Fruit fly (Drosophila melanogaster) whole organism, prepupa: ENCODE measurements around the gene X11Lbeta.

Source experiments
- Blimp-1 ChIP-seq: fragments of 200-800 bp; sonication (Bioruptor generic); optimal IDR thresholded peaks from 3 replicates; lab custom pipeline; 2017; ENCODE audit warnings: missing biosample characterization, missing genetic modification characterization, mild to moderate bottlenecking, moderate library complexity, missing genetic modification reagents
- CG10631 ChIP-seq: fragments of 200-800 bp; sonication (Bioruptor generic); optimal IDR thresholded peaks from 2 replicates; lab custom pipeline; 2016; ENCODE audit warnings: missing biosample characterization, missing genetic modification characterization
- CG10669 ChIP-seq: fragments of 200-800 bp; sonication (Bioruptor generic); optimal IDR thresholded peaks from 3 replicates; lab custom pipeline; 2018; ENCODE audit warnings: missing biosample characterization, mild to moderate bottlenecking, missing genetic modification characterization, moderate library complexity
- CG11294 ChIP-seq: fragments of 200-800 bp; sonication (Bioruptor generic); IDR thresholded peaks from 2 replicates; pipeline ENCODE4 v1.3.6; 2022; ENCODE audit warnings: missing biosample characterization, missing genetic modification characterization
- CG11762 ChIP-seq: fragments of 200-800 bp; sonication (Bioruptor generic); optimal IDR thresholded peaks from 3 replicates; lab custom pipeline; 2016; ENCODE audit warnings: missing biosample characterization, missing genetic modification characterization; ENCODE audit not compliant: insufficient read depth
- CG11902 ChIP-seq: fragments of 200-800 bp; sonication (Bioruptor generic); optimal IDR thresholded peaks from 3 replicates; lab custom pipeline; 2016; ENCODE audit warnings: missing biosample characterization, missing genetic modification characterization
- CG15336 ChIP-seq: fragments of 200-800 bp; sonication (Bioruptor generic); IDR thresholded peaks from 2 replicates; pipeline ENCODE4 v1.3.6; 2022; ENCODE audit warnings: missing biosample characterization, missing genetic modification characterization
- CG1621 ChIP-seq: fragments of 200-800 bp; sonication (Bioruptor generic); optimal IDR thresholded peaks from 3 replicates; lab custom pipeline; 2018; ENCODE audit warnings: missing biosample characterization, mild to moderate bottlenecking, missing genetic modification characterization
- CG16779 ChIP-seq: fragments of 200-800 bp; sonication (Bioruptor generic); optimal IDR thresholded peaks from 3 replicates; lab custom pipeline; 2017; ENCODE audit warnings: missing biosample characterization, mild to moderate bottlenecking, missing genetic modification characterization
- CG3032 ChIP-seq: fragments of 200-800 bp; optimal IDR thresholded peaks from 2 replicates; lab custom pipeline; 2019; ENCODE audit warnings: missing biosample characterization, mild to moderate bottlenecking, missing genetic modification characterization, moderate library complexity
- CG31627 ChIP-seq: fragments of 200-800 bp; sonication (Bioruptor generic); optimal IDR thresholded peaks from 3 replicates; lab custom pipeline; 2016; ENCODE audit warnings: missing biosample characterization, missing genetic modification characterization
- CG32006 ChIP-seq: fragments of 200-800 bp; sonication (Bioruptor generic); optimal IDR thresholded peaks from 3 replicates; lab custom pipeline; 2017; ENCODE audit warnings: missing biosample characterization, mild to moderate bottlenecking, missing genetic modification characterization
- CG4318 ChIP-seq: fragments of 200-800 bp; sonication (Bioruptor generic); optimal IDR thresholded peaks from 3 replicates; lab custom pipeline; 2017; ENCODE audit warnings: missing biosample characterization, mild to moderate bottlenecking, missing genetic modification characterization
- CG6276 ChIP-seq: fragments of 200-800 bp; sonication (Bioruptor generic); optimal IDR thresholded peaks from 2 replicates; lab custom pipeline; 2017; ENCODE audit warnings: missing biosample characterization, mild to moderate bottlenecking, missing genetic modification characterization
- CG6792 ChIP-seq: fragments of 200-800 bp; sonication (Bioruptor generic); optimal IDR thresholded peaks from 3 replicates; lab custom pipeline; 2016; ENCODE audit warnings: missing biosample characterization, missing genetic modification characterization
- CG6808 ChIP-seq: fragments of 200-800 bp; sonication (Bioruptor generic); optimal IDR thresholded peaks from 3 replicates; lab custom pipeline; 2017; ENCODE audit warnings: missing biosample characterization, missing genetic modification characterization, mild to moderate bottlenecking, moderate library complexity, missing genetic modification reagents
- CG6854 ChIP-seq: fragments of 200-800 bp; sonication (Bioruptor generic); optimal IDR thresholded peaks from 2 replicates; lab custom pipeline; 2017; ENCODE audit warnings: missing biosample characterization, mild to moderate bottlenecking, missing genetic modification characterization
- CG7368 ChIP-seq: fragments of 200-800 bp; sonication (Bioruptor generic); optimal IDR thresholded peaks from 3 replicates; lab custom pipeline; 2016; ENCODE audit warnings: missing biosample characterization, missing genetic modification characterization
- CG8319 ChIP-seq: fragments of 200-800 bp; sonication (Bioruptor generic); optimal IDR thresholded peaks from 3 replicates; lab custom pipeline; 2016; ENCODE audit warnings: missing biosample characterization, missing genetic modification characterization
- CG8632 ChIP-seq: fragments of 200-800 bp; sonication (Bioruptor generic); optimal IDR thresholded peaks from 3 replicates; lab custom pipeline; 2016; ENCODE audit warnings: missing biosample characterization, missing genetic modification characterization
- CG9139 ChIP-seq: fragments of 200-800 bp; sonication (Bioruptor generic); optimal IDR thresholded peaks from 3 replicates; lab custom pipeline; 2017; ENCODE audit warnings: missing biosample characterization, mild to moderate bottlenecking, missing genetic modification characterization
- Eip78C ChIP-seq: fragments of 200-800 bp; sonication (Bioruptor generic); peaks from one replicate; lab custom pipeline; 2016; ENCODE audit warnings: missing biosample characterization, missing genetic modification characterization
- Eip93F ChIP-seq: fragments of 200-800 bp; sonication (Bioruptor generic); optimal IDR thresholded peaks from 2 replicates; lab custom pipeline; 2016; ENCODE audit warnings: missing biosample characterization, mild to moderate bottlenecking, missing genetic modification characterization
- Ets21C ChIP-seq: fragments of 200-800 bp; sonication (Bioruptor generic); optimal IDR thresholded peaks from 3 replicates; lab custom pipeline; 2016; ENCODE audit warnings: missing biosample characterization, missing genetic modification characterization
- Gug ChIP-seq: fragments of 200-800 bp; sonication (Bioruptor generic); IDR thresholded peaks from 2 replicates; pipeline ENCODE4 v1.3.6; 2022; ENCODE audit warnings: missing biosample characterization, missing genetic modification characterization
- Hr39 ChIP-seq: fragments of 200-800 bp; sonication (Bioruptor generic); optimal IDR thresholded peaks from 2 replicates; lab custom pipeline; 2016; ENCODE audit warnings: missing biosample characterization, missing genetic modification characterization
- Lpt ChIP-seq: fragments of 200-800 bp; sonication (Bioruptor generic); optimal IDR thresholded peaks from 3 replicates; lab custom pipeline; 2016; ENCODE audit warnings: missing biosample characterization, missing genetic modification characterization
- Met ChIP-seq: fragments of 200-800 bp; sonication (Bioruptor generic); optimal IDR thresholded peaks from 3 replicates; lab custom pipeline; 2016; ENCODE audit warnings: missing biosample characterization, missing genetic modification characterization
- OdsH ChIP-seq: fragments of 200-800 bp; sonication (Bioruptor generic); optimal IDR thresholded peaks from 3 replicates; lab custom pipeline; 2016; ENCODE audit warnings: missing biosample characterization, missing genetic modification characterization
- Smox ChIP-seq: fragments of 200-800 bp; sonication (Bioruptor generic); optimal IDR thresholded peaks from 3 replicates; lab custom pipeline; 2016; ENCODE audit warnings: missing biosample characterization, missing genetic modification characterization
- Sox14 ChIP-seq: fragments of 200-800 bp; sonication (Bioruptor generic); optimal IDR thresholded peaks from 3 replicates; lab custom pipeline; 2016; ENCODE audit warnings: missing biosample characterization, missing genetic modification characterization
- Sox15 ChIP-seq: fragments of 200-800 bp; sonication (Bioruptor generic); optimal IDR thresholded peaks from 3 replicates; lab custom pipeline; 2016; ENCODE audit warnings: missing biosample characterization, missing genetic modification characterization
- cyc ChIP-seq: fragments of 200-800 bp; sonication (Bioruptor generic); optimal IDR thresholded peaks from 3 replicates; lab custom pipeline; 2016; ENCODE audit warnings: missing biosample characterization, missing genetic modification characterization
- dac ChIP-seq: fragments of 200-800 bp; sonication (Bioruptor generic); optimal IDR thresholded peaks from 2 replicates; lab custom pipeline; 2017; ENCODE audit warnings: missing biosample characterization, mild to moderate bottlenecking, missing genetic modification characterization
- eg ChIP-seq: fragments of 200-800 bp; sonication (Bioruptor generic); IDR thresholded peaks from 3 replicates; pipeline ENCODE4 v1.3.6; 2022; ENCODE audit warnings: missing biosample characterization, missing genetic modification characterization
- esn ChIP-seq: fragments of 200-800 bp; sonication (Bioruptor generic); optimal IDR thresholded peaks from 2 replicates; lab custom pipeline; 2016; ENCODE audit warnings: missing biosample characterization, mild to moderate bottlenecking, missing genetic modification characterization, moderate library complexity
- fd59A ChIP-seq: fragments of 200-800 bp; sonication (Bioruptor generic); optimal IDR thresholded peaks from 2 replicates; lab custom pipeline; 2017; ENCODE audit warnings: missing biosample characterization, mild to moderate bottlenecking, missing genetic modification characterization, missing genetic modification reagents
- lz ChIP-seq: fragments of 200-800 bp; sonication (Bioruptor generic); optimal IDR thresholded peaks from 3 replicates; lab custom pipeline; 2016; ENCODE audit warnings: missing biosample characterization, missing genetic modification characterization
- pdm3 ChIP-seq: fragments of 200-800 bp; sonication (Bioruptor generic); optimal IDR thresholded peaks from 3 replicates; lab custom pipeline; 2016; ENCODE audit warnings: missing biosample characterization, missing genetic modification characterization
- salr ChIP-seq, 2 experiments: fragments of 200-800 bp; sonication (Bioruptor generic); optimal IDR thresholded peaks; 3 replicates each; lab custom pipeline; 2016 to 2018; ENCODE audit warnings: missing biosample characterization in 2 of 2, missing genetic modification characterization in 2 of 2, mild to moderate bottlenecking in 1 of 2
- spab ChIP-seq: fragments of 200-800 bp; sonication (Bioruptor generic); optimal IDR thresholded peaks from 2 replicates; lab custom pipeline; 2017; ENCODE audit warnings: missing biosample characterization, mild to moderate bottlenecking, missing genetic modification characterization, missing genetic modification reagents
- svp ChIP-seq: fragments of 200-800 bp; sonication (Bioruptor generic); peaks from one replicate; lab custom pipeline; 2016; ENCODE audit warnings: missing biosample characterization, missing genetic modification characterization
- topi ChIP-seq: fragments of 200-800 bp; sonication (Bioruptor generic); optimal IDR thresholded peaks from 3 replicates; lab custom pipeline; 2016; ENCODE audit warnings: missing biosample characterization, missing genetic modification characterization
- vri ChIP-seq: fragments of 200-800 bp; sonication (Bioruptor generic); optimal IDR thresholded peaks from 3 replicates; lab custom pipeline; 2016; ENCODE audit warnings: missing biosample characterization, mild to moderate bottlenecking, missing genetic modification characterization

X11Lbeta gene

dm6 chrX:10585158-10585634 is 42.3 kb upstream of the X11Lbeta start, which contains the start of gene spri (continued):
- peak; percentile 9 for TF ChIP-seq Sox14 (GFP tag; lab: Kevin White, UChicago)
- no peak for TF ChIP-seq Met (GFP tag; lab: Kevin White, UChicago)
- peak; percentile 62 for TF ChIP-seq CG15336 (GFP tag; lab: Robert Waterston, UW)
- 0 out of 2 replicates have a peak, but pooled peaks have one; percentile 36 for TF ChIP-seq Gug
- TF ChIP-seq Blimp-1 (GFP tag; lab: Kevin White, UChicago), result no peak
- TF ChIP-seq fd59A (GFP tag; lab: Kevin White, UChicago), result no peak
- peak; percentile 12 for TF ChIP-seq pdm3 (GFP tag; lab: Kevin White, UChicago)
- peak; percentile 70 for TF ChIP-seq CG6808 (GFP tag; lab: Kevin White, UChicago)
- TF ChIP-seq CG8319 (GFP tag; lab: Kevin White, UChicago), result peak; percentile 14
- no peak for TF ChIP-seq Hr39 (GFP tag; lab: Kevin White, UChicago)
- TF ChIP-seq dac (GFP tag; lab: Kevin White, UChicago), result no peak
- peak; percentile 41 for TF ChIP-seq CG6854 (GFP tag; lab: Kevin White, UChicago)
- TF ChIP-seq CG10669 (GFP tag; lab: Kevin White, UChicago), result peak; percentile 29
- TF ChIP-seq CG32006 (GFP tag; lab: Kevin White, UChicago), result no peak

- TF ChIP-seq CG4318 (no peak), CG11902 (GFP tag; lab: Kevin White, UChicago) (no peak), OdsH (GFP tag; lab: Kevin White, UChicago) (no peak), CG10631 (no peak), CG1621 (tag; lab: Kevin White, UChicago) (no peak), CG15336 (GFP tag; lab: Robert Waterston, UW) (no peak), pdm3 (GFP tag; lab: Kevin White, UChicago) (no peak), CG32006 (GFP tag; lab: Kevin White, UChicago) (no peak), Lpt (GFP tag; lab: Kevin White, UChicago) (no peak), CG8632 (GFP tag; lab: Kevin White, UChicago) (no peak), Gug (no peak), Sox15 (GFP tag; lab: Kevin White, UChicago) (no peak), spab (GFP tag; lab: Kevin White, UChicago) (no peak)
These were observed 41.4 kb upstream of the X11Lbeta start for dm6 chrX:10586173-10586572.

- TF ChIP-seq vri (GFP tag; lab: Kevin White, UChicago) (no peak), CG4318 (no peak), CG11294 (GFP tag; lab: Robert Waterston, UW) (peak; percentile 71), CG6792 (GFP tag; lab: Kevin White, UChicago) (peak; percentile 55), Met (GFP tag; lab: Kevin White, UChicago) (no peak), CG9139 (GFP tag; lab: Kevin White, UChicago) (peak; percentile 23), CG7368 (peak; percentile 53), Smox (no peak), cyc (GFP tag; lab: Kevin White, UChicago) (peak; percentile 61), CG32006 (GFP tag; lab: Kevin White, UChicago) (peak; percentile 81), svp (GFP tag; lab: Kevin White, UChicago) (peak; percentile 80), fd59A (GFP tag; lab: Kevin White, UChicago) (peak; percentile 54), lz (GFP tag; lab: Kevin White, UChicago) (peak; percentile 71), Sox15 (GFP tag; lab: Kevin White, UChicago) (peak; percentile 40), CG3032 (peak; percentile 64), CG8632 (GFP tag; lab: Kevin White, UChicago) (peak; percentile 47), pdm3 (GFP tag; lab: Kevin White, UChicago) (peak; percentile 77), CG10669 (GFP tag; lab: Kevin White, UChicago) (peak; percentile 67), dac (GFP tag; lab: Kevin White, UChicago) (peak; percentile 21), CG15336 (GFP tag; lab: Robert Waterston, UW) (peak; percentile 80), CG31627 (GFP tag; lab: Kevin White, UChicago) (peak; percentile 63), Gug (peak; percentile 81), Eip93F (GFP tag; lab: Kevin White, UChicago) (no peak), Sox14 (GFP tag; lab: Kevin White, UChicago) (peak; percentile 71), esn (GFP tag; lab: Kevin White, UChicago) (peak; percentile 61), eg (GFP tag; lab: Robert Waterston, UW) (peak; percentile 84), Ets21C (peak; percentile 40), CG16779 (tag; lab: Kevin White, UChicago) (peak; percentile 58), salr (GFP tag; optimal IDR thresholded peaks at IDR 0.05; lab: Kevin White, UChicago) (peak; percentile 21 to 61), CG6276 (GFP tag; lab: Kevin White, UChicago) (peak; percentile 79), Hr39 (GFP tag; lab: Kevin White, UChicago) (peak; percentile 70), CG8319 (GFP tag; lab: Kevin White, UChicago) (no peak), topi (GFP tag; lab: Kevin White, UChicago) (peak; percentile 66), Eip78C (GFP tag; lab: Kevin White, UChicago) (peak; percentile 93), CG11762 (GFP tag; lab: Kevin White, UChicago) (no peak), Lpt (GFP tag; lab: Kevin White, UChicago) (peak; percentile 26)
These were observed 40.1 kb upstream of the X11Lbeta start for dm6 chrX:10587445-10587844.
